Worm (Caenorhabditis elegans) whole organism, late embryonic: ENCODE data around the gene npr-40.

Source experiments
- C38D4.7 ChIP-seq: fragments of 200-800 bp; sonication (Bioruptor generic); optimal IDR thresholded peaks from 2 replicates; lab custom pipeline; 2018; ENCODE audit warnings: mild to moderate bottlenecking, missing genetic modification characterization, moderate library complexity, missing compliant biosample characterization
- K02D7.2 ChIP-seq: sonication (generic microtip); optimal IDR thresholded peaks from 2 replicates; lab custom pipeline; 2017; ENCODE audit warnings: mild to moderate bottlenecking, missing genetic modification characterization, missing compliant biosample characterization
- K09A11.1 ChIP-seq: sonication (generic microtip); optimal IDR thresholded peaks from 2 replicates; lab custom pipeline; 2017; ENCODE audit warnings: antibody characterized with exemption, mild to moderate bottlenecking, missing genetic modification characterization, missing compliant biosample characterization; ENCODE audit not compliant: insufficient read depth
- ahr-1 ChIP-seq: sonication (generic microtip); optimal IDR thresholded peaks from 2 replicates; lab custom pipeline; 2016; ENCODE audit warnings: missing genetic modification characterization, missing compliant biosample characterization
- ama-1 ChIP-seq: fragments of 150-350 bp; optimal IDR thresholded peaks from 2 replicates; lab custom pipeline; 2014
- ceh-19 ChIP-seq: fragments of 200-800 bp; sonication (Bioruptor generic); optimal IDR thresholded peaks from 2 replicates; lab custom pipeline; 2018; ENCODE audit warnings: mild to moderate bottlenecking, missing genetic modification characterization, missing compliant biosample characterization
- dmd-4 ChIP-seq: sonication (generic microtip); optimal IDR thresholded peaks from 2 replicates; lab custom pipeline; 2016; ENCODE audit warnings: borderline replicate concordance, missing genetic modification characterization, missing compliant biosample characterization
- elt-2 ChIP-seq: sonication (generic microtip); optimal IDR thresholded peaks from 2 replicates; lab custom pipeline; 2016; ENCODE audit warnings: missing genetic modification reagents, missing genetic modification characterization, missing compliant biosample characterization
- gmeb-2 ChIP-seq: sonication (generic microtip); optimal IDR thresholded peaks from 2 replicates; lab custom pipeline; 2016; ENCODE audit warnings: missing genetic modification characterization, inconsistent platforms, missing compliant biosample characterization
- lim-6 ChIP-seq: sonication (generic microtip); optimal IDR thresholded peaks from 2 replicates; lab custom pipeline; 2016; ENCODE audit warnings: missing genetic modification characterization, missing compliant biosample characterization
- lin-11 ChIP-seq: fragments of 200-800 bp; sonication (Bioruptor generic); optimal IDR thresholded peaks from 2 replicates; lab custom pipeline; 2018; ENCODE audit warnings: mild to moderate bottlenecking, missing genetic modification characterization, missing compliant biosample characterization
- mec-3 ChIP-seq: sonication (generic microtip); optimal IDR thresholded peaks from 2 replicates; lab custom pipeline; 2016; ENCODE audit warnings: borderline replicate concordance, missing genetic modification characterization, missing compliant biosample characterization
- nhr-11 ChIP-seq: fragments of 150-350 bp; optimal IDR thresholded peaks from 2 replicates; lab custom pipeline; 2014; ENCODE audit warnings: missing biosample characterization, missing genetic modification characterization
- nhr-232 ChIP-seq: sonication (generic microtip); optimal IDR thresholded peaks from 2 replicates; lab custom pipeline; 2016; ENCODE audit warnings: missing genetic modification characterization, missing compliant biosample characterization
- odd-2 ChIP-seq: sonication (generic microtip); optimal IDR thresholded peaks from 2 replicates; lab custom pipeline; 2017; ENCODE audit warnings: antibody characterized with exemption, mild to moderate bottlenecking, missing genetic modification characterization, missing compliant biosample characterization
- pag-3 ChIP-seq: sonication (generic microtip); optimal IDR thresholded peaks from 2 replicates; lab custom pipeline; 2016; ENCODE audit warnings: missing compliant biosample characterization, missing genetic modification characterization, borderline replicate concordance
- pqm-1 ChIP-seq: sonication (generic microtip); optimal IDR thresholded peaks from 2 replicates; lab custom pipeline; 2016; ENCODE audit warnings: missing genetic modification characterization, missing compliant biosample characterization
- pros-1 ChIP-seq: fragments of 150-350 bp; optimal IDR thresholded peaks from 2 replicates; lab custom pipeline; 2014; ENCODE audit warnings: missing biosample characterization, missing genetic modification reagents, missing genetic modification characterization
- rnt-1 ChIP-seq: sonication (generic microtip); optimal IDR thresholded peaks from 2 replicates; lab custom pipeline; 2016; ENCODE audit warnings: missing genetic modification characterization, missing compliant biosample characterization
- syd-9 ChIP-seq: sonication (generic microtip); optimal IDR thresholded peaks from 2 replicates; lab custom pipeline; 2016; ENCODE audit warnings: mild to moderate bottlenecking, missing genetic modification characterization, moderate library complexity, missing compliant biosample characterization
- tbx-2 ChIP-seq: sonication (generic microtip); optimal IDR thresholded peaks from 2 replicates; lab custom pipeline; 2016; ENCODE audit warnings: missing genetic modification characterization, missing compliant biosample characterization
- unc-42 ChIP-seq: sonication (generic microtip); optimal IDR thresholded peaks from 2 replicates; lab custom pipeline; 2016; ENCODE audit warnings: missing genotype, missing genetic modification characterization, missing compliant biosample characterization
- unc-55 ChIP-seq: sonication (generic microtip); optimal IDR thresholded peaks from 2 replicates; lab custom pipeline; 2017; ENCODE audit warnings: missing biosample characterization, missing genetic modification reagents, missing genetic modification characterization
- unc-86 ChIP-seq: sonication (generic microtip); optimal IDR thresholded peaks from 2 replicates; lab custom pipeline; 2016; ENCODE audit warnings: missing genetic modification characterization, missing compliant biosample characterization
- ztf-16 ChIP-seq: sonication (generic microtip); optimal IDR thresholded peaks from 2 replicates; lab custom pipeline; 2017; ENCODE audit warnings: missing genetic modification characterization, missing compliant biosample characterization

npr-40 gene

DNA sequence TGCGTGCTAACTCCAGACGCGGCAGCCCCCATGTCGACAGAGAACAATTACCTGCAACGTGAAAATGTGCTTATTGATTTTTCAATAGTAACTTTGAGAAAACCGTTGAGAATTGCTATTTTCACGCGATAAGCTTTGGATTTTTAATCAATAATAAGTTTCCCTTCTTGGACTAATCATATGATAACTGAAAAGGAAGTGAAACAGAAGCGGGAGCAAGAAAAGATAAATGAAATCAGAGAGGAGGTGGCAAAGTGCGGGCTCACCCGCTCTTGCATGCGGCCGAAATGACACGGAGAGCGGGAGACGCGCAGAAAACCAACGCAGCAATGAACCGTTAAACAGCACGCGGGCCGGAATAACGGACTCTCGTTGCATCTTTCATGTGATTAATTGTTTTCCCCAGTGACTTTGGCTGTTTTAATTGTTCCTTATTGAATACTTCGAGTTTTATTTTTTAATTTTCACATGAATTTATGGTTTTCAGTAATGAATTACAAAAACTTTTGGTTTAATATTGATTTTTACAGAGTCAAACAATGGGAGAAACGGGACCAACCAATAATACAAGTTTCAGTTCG is 51.7 kb downstream of the npr-40 start, which contains the start of the genes flwr-1 and tbc-1 (continued):
- TF ChIP-seq K09A11.1 (tag; lab: Kevin White, UChicago) (no peak), pqm-1 (tag; lab: Kevin White, UChicago) (no peak), unc-55 (no peak), gmeb-2 (tag; lab: Kevin White, UChicago) (no peak), rnt-1 (tag; lab: Kevin White, UChicago) (no peak), elt-2 (tag; lab: Kevin White, UChicago) (peak; percentile 20), tbx-2 (tag; lab: Kevin White, UChicago) (peak; percentile 39)

- TF ChIP-seq K02D7.2 (tag; lab: Kevin White, UChicago) = no peak
- no peak for TF ChIP-seq ztf-16
- no peak for TF ChIP-seq C38D4.7 (GFP tag; lab: Kevin White, UChicago)
- TF ChIP-seq nhr-11 = no peak
- no peak for TF ChIP-seq K09A11.1 (tag; lab: Kevin White, UChicago)
- no peak for TF ChIP-seq nhr-232 (tag; lab: Kevin White, UChicago)
- no peak for TF ChIP-seq lim-6 (tag; lab: Kevin White, UChicago)
- TF ChIP-seq odd-2 (tag; lab: Kevin White, UChicago) = no peak
- TF ChIP-seq unc-42 (tag; lab: Kevin White, UChicago) = no peak
- TF ChIP-seq ahr-1 (tag; lab: Kevin White, UChicago) = no peak
- TF ChIP-seq lin-11 (tag; lab: Kevin White, UChicago) = no peak
- TF ChIP-seq unc-55 = no peak
- no peak for TF ChIP-seq syd-9 (tag; lab: Kevin White, UChicago)
- TF ChIP-seq unc-86 (tag; lab: Kevin White, UChicago) = no peak
- no peak for TF ChIP-seq mec-3 (tag; lab: Kevin White, UChicago)
- no peak for TF ChIP-seq pag-3 (tag; lab: Kevin White, UChicago)
- no peak for TF ChIP-seq dmd-4 (tag; lab: Kevin White, UChicago)
- no peak for TF ChIP-seq ceh-19 (GFP tag; lab: Kevin White, UChicago)
- no peak for TF ChIP-seq ama-1
- TF ChIP-seq pros-1 = no peak
- TF ChIP-seq, all 69 proteins: peak for 0
These were observed 54.4 kb downstream of the npr-40 start for ce11 chrX:14973085-14973484.
